Fruit fly (Drosophila melanogaster) whole organism, adult: Measurements from ENCODE around the gene ppk21.

Experiments used
- CG12768 ChIP-seq: fragments of 200-800 bp; sonication (Bioruptor generic); optimal IDR thresholded peaks from 2 replicates; lab custom pipeline; 2017; ENCODE audit warnings: missing biosample characterization, missing genetic modification characterization, mild to moderate bottlenecking, moderate library complexity, missing genetic modification reagents
- CG1620 ChIP-seq: fragments of 200-800 bp; sonication (Bioruptor generic); optimal IDR thresholded peaks from 2 replicates; lab custom pipeline; 2016; ENCODE audit warnings: missing biosample characterization, missing genetic modification characterization
- CG7045 ChIP-seq: fragments of 200-800 bp; sonication (Bioruptor generic); optimal IDR thresholded peaks from 2 replicates; lab custom pipeline; 2017; ENCODE audit warnings: missing biosample characterization, mild to moderate bottlenecking, missing genetic modification characterization
- CG7101 ChIP-seq: fragments of 200-800 bp; sonication (Bioruptor generic); optimal IDR thresholded peaks from 2 replicates; lab custom pipeline; 2018; ENCODE audit warnings: missing biosample characterization, mild to moderate bottlenecking, missing genetic modification characterization, moderate library complexity
- Clk ChIP-seq: fragments of 200-800 bp; sonication (Bioruptor generic); optimal IDR thresholded peaks from 2 replicates; lab custom pipeline; 2017; ENCODE audit warnings: missing biosample characterization, missing genetic modification characterization
- Crg-1 ChIP-seq: fragments of 200-800 bp; sonication (Bioruptor generic); optimal IDR thresholded peaks from 2 replicates; lab custom pipeline; 2016; ENCODE audit warnings: missing biosample characterization, missing genetic modification characterization
- Mnt ChIP-seq: fragments of 200-800 bp; sonication (Bioruptor generic); optimal IDR thresholded peaks from 2 replicates; lab custom pipeline; 2016; ENCODE audit warnings: missing biosample characterization, mild to moderate bottlenecking, missing genetic modification characterization
- cic ChIP-seq: fragments of 200-800 bp; sonication (Bioruptor generic); optimal IDR thresholded peaks from 2 replicates; lab custom pipeline; 2017; ENCODE audit warnings: missing biosample characterization, mild to moderate bottlenecking, missing genetic modification characterization, moderate library complexity
- cnc ChIP-seq, 2 experiments: fragments of >200 bp; optimal IDR thresholded peaks; 2 replicates each; lab custom pipeline; 2017
- ovo ChIP-seq: fragments of 200-800 bp; sonication (Bioruptor generic); optimal IDR thresholded peaks from 2 replicates; lab custom pipeline; 2016; ENCODE audit warnings: missing biosample characterization, missing genetic modification characterization
- tj ChIP-seq: fragments of 200-800 bp; sonication (Bioruptor generic); optimal IDR thresholded peaks from 3 replicates; lab custom pipeline; 2017; ENCODE audit warnings: missing biosample characterization, mild to moderate bottlenecking, missing genetic modification characterization, moderate library complexity
- toe ChIP-seq: fragments of 200-800 bp; sonication (Bioruptor generic); optimal IDR thresholded peaks from 2 replicates; lab custom pipeline; 2016; ENCODE audit warnings: missing biosample characterization, missing genetic modification characterization

dm6 chr3R:29704557-29704956, 40.0 kb downstream of the ppk21 start:
- no peak for TF ChIP-seq tj (GFP tag; lab: Kevin White, UChicago)
- TF ChIP-seq Mnt (GFP tag; lab: Kevin White, UChicago) = no peak
- no peak for TF ChIP-seq cic (GFP tag; lab: Kevin White, UChicago)
- TF ChIP-seq CG7045 (GFP tag; lab: Kevin White, UChicago) = no peak
- no peak for TF ChIP-seq toe (GFP tag; lab: Kevin White, UChicago)
- no peak for TF ChIP-seq ovo (GFP tag; lab: Kevin White, UChicago)
- no peak for TF ChIP-seq Clk
- TF ChIP-seq cnc (optimal IDR thresholded peaks at IDR 0.05; lab: Kevin White, UChicago) = no peak
- TF ChIP-seq CG7101 (tag; lab: Kevin White, UChicago) = no peak
- TF ChIP-seq CG1620 (GFP tag; lab: Kevin White, UChicago) = no peak
- TF ChIP-seq CG12768 (GFP tag; lab: Kevin White, UChicago) = no peak
- TF ChIP-seq Crg-1 (GFP tag; lab: Kevin White, UChicago) = no peak
